Fruit fly (Drosophila melanogaster) whole organism, embryonic: ENCODE measurements around the gene CG8526.

Experiments used
- ATbp ChIP-seq: fragments of 200-800 bp; sonication (Bioruptor generic); optimal IDR thresholded peaks from 2 replicates; lab custom pipeline; 2017; ENCODE audit warnings: missing biosample characterization, mild to moderate bottlenecking, missing genetic modification characterization, missing genetic modification reagents
- B-H1 ChIP-seq: fragments of 200-800 bp; sonication (Bioruptor generic); IDR thresholded peaks from 3 replicates; pipeline ENCODE4 v1.3.6; 2022; ENCODE audit warnings: missing biosample characterization, missing genetic modification characterization
- CG11723 ChIP-seq: fragments of 200-800 bp; sonication (Bioruptor generic); optimal IDR thresholded peaks from 2 replicates; lab custom pipeline; 2017; ENCODE audit warnings: missing biosample characterization, mild to moderate bottlenecking, missing genetic modification characterization
- Doc3 ChIP-seq: fragments of 200-800 bp; sonication (Bioruptor generic); IDR thresholded peaks from 3 replicates; pipeline ENCODE4 v1.3.6; 2022; ENCODE audit warnings: missing biosample characterization, missing genetic modification characterization; ENCODE audit not compliant: partially characterized antibody
- Gug ChIP-seq: fragments of 200-800 bp; sonication (Bioruptor generic); IDR thresholded peaks from 4 replicates; pipeline ENCODE4 v1.3.6; 2022; ENCODE audit warnings: missing biosample characterization, missing genetic modification characterization
- HLH4C ChIP-seq: fragments of 200-800 bp; sonication (Bioruptor generic); IDR thresholded peaks from 3 replicates; pipeline ENCODE4 v1.3.6; 2022; ENCODE audit warnings: missing biosample characterization, missing genetic modification characterization; ENCODE audit not compliant: partially characterized antibody
- Kr ChIP-seq: fragments of 200-800 bp; sonication (Bioruptor generic); optimal IDR thresholded peaks from 2 replicates; lab custom pipeline; 2017; ENCODE audit warnings: missing biosample characterization, mild to moderate bottlenecking, missing genetic modification characterization
- chm ChIP-seq: fragments of 200-800 bp; sonication (Bioruptor generic); IDR thresholded peaks from 2 replicates; pipeline ENCODE4 v1.3.6; 2022; ENCODE audit warnings: missing biosample characterization, missing genetic modification characterization
- disco-r ChIP-seq: fragments of 200-800 bp; sonication (Bioruptor generic); optimal IDR thresholded peaks from 2 replicates; lab custom pipeline; 2016; ENCODE audit warnings: missing biosample characterization, missing genetic modification characterization
- dmrt99B ChIP-seq: fragments of 200-800 bp; sonication (Bioruptor generic); optimal IDR thresholded peaks from 2 replicates; lab custom pipeline; 2018; ENCODE audit warnings: missing biosample characterization, mild to moderate bottlenecking, missing genetic modification characterization, moderate library complexity
- gt ChIP-seq: fragments of 200-800 bp; sonication (Bioruptor generic); IDR thresholded peaks from 2 replicates; pipeline ENCODE4 v1.3.6; 2022; ENCODE audit warnings: missing biosample characterization, missing genetic modification characterization

DNA sequence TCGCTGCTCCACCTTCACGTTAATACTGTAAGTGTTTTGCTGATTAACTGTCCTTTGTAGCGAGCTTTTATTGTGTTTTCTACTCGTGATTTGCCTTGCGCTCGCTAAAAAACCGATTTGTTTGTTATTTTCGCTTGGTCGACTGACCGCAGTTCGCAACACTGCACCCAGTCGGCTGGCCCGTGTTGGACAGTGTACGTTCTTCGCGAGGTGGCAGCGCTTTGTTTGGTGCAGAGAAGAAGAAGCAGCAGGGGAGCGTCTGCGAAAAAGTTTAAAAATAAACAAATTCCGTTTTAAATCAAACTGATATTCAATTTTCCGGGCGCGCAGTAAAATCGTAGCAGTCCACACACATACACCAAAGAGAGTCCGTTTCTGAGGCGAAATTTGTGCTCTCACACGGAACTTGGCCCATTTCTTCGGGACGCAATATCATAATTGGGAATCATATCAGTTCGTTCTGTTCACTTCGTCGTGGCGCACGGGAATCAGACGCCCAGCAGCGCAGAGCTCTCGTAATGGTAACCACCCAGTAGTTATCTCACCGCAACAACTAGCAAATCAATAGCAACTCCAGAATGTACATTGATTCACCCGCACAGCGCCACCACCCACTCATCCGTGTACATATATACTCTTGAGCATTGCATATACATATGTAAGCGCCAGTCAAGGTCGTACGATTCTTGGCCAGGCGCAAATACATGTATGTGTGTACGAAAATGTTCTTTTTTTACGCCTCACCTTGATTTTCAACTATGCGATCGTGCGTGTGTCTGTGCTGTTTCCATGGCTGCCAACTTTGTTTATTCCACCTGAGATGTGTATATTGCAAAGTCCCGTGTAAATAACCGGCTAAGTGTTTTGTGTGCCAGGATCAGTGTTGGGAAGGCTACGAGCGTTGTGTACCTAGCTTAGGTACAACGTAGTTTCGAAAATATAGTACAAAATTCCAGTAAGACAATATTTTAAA is 33.2 kb upstream of the CG8526 start, which contains the start of gene Naa80:
- no peak for TF ChIP-seq ATbp (GFP tag; lab: Kevin White, UChicago)
- TF ChIP-seq HLH4C (GFP tag; lab: Robert Waterston, UW): 0 out of 3 replicates have a peak, but pooled peaks have one; percentile 23
- TF ChIP-seq Gug (GFP tag; lab: Robert Waterston, UW): peak; percentile 50; the same call in 2 of the 4 replicates
- peak; percentile 45 for TF ChIP-seq CG11723 (GFP tag; lab: Kevin White, UChicago)
- TF ChIP-seq Doc3 (GFP tag; lab: Robert Waterston, UW): no peak
- TF ChIP-seq chm: peak; percentile 32; the same call in 1 of the 2 replicates
- no peak for TF ChIP-seq gt (GFP tag; lab: Robert Waterston, UW)
- no peak for TF ChIP-seq Kr (GFP tag; lab: Kevin White, UChicago)
- TF ChIP-seq disco-r (GFP tag; lab: Kevin White, UChicago): peak; percentile 7
- no peak for TF ChIP-seq dmrt99B (tag; lab: Kevin White, UChicago)
- TF ChIP-seq B-H1: no peak
